Fruit fly (Drosophila melanogaster) whole organism: Measurements from ENCODE around the gene CG13675.

ENCODE experiments used
- CG8478 ChIP-seq: fragments of >200 bp; optimal IDR thresholded peaks from 2 replicates; lab custom pipeline; 2018; ENCODE audit warnings: inconsistent platforms
- Dll ChIP-seq: fragments of >200 bp; optimal IDR thresholded peaks from 2 replicates; lab custom pipeline; 2017
- EcR ChIP-seq, 2 experiments: fragments of >200 bp; optimal IDR thresholded peaks; 2 replicates each; lab custom pipeline; 2017; ENCODE audit warnings: missing biosample characterization in 2 of 2, missing genetic modification characterization in 2 of 2, missing genetic modification reagents in 2 of 2
- pan ChIP-seq: fragments of >200 bp; optimal IDR thresholded peaks from 2 replicates; lab custom pipeline; 2017
- psq ChIP-seq: fragments of >200 bp; optimal IDR thresholded peaks from 2 replicates; lab custom pipeline; 2017
- usp ChIP-seq: fragments of >200 bp; optimal IDR thresholded peaks from 2 replicates; lab custom pipeline; 2017; ENCODE audit warnings: missing biosample characterization, missing genetic modification characterization, mixed read lengths

Gene CG13675

DNA sequence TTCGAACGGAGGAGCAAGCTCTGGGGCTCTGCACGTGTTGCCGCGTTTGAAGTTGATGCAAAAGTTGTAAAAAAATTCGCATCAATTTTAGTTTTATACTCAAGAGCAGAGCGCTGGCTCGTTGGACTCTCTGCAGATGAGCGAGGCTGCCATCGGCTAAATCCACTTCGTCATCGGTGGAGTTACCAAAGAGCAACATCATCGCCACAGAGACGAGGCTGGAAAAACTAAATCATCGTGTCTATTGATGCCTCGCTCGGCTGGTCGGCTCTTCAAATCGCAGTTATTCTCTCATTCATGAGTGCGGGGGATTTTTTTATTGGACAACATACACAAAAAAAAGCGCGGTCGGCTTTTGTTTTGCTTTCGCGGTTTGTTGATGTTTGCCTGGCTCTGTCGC is at the start of gene CG13675:
Gene CG13675, minus strand, starts transcription at position 83 of the 400 bp plus-strand sequence.
- TF ChIP-seq Dll (lab: Kevin White, UChicago) (no peak), psq (lab: Kevin White, UChicago) (no peak), EcR (GFP tag; optimal IDR thresholded peaks at IDR 0.05; lab: Kevin White, UChicago) (no peak), usp (GFP tag; lab: Kevin White, UChicago) (no peak), CG8478 (no peak), pan (no peak)

DNA sequence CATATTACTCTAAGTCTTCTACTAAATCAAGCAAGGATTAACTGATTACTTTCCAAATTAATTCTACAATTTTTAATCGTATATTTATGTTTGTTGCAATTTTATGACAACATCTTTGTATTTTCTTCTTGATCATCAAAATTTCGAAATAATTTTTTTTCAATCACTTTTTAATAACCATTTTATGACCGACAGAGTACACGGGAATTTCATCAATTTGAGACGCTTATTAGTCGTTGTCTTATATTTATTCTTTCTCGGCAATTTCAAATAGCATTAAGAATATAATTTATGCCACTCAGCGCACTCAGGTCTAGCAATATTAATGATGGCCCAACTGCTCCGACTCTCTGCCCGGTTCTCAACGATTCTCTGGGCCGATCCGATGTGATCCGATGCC is 49.7 kb upstream of the CG13675 start, which contains the start of gene CG8012:
Gene CG8012, plus strand, starts transcription at position 301 of the 400 bp plus-strand sequence.
- TF ChIP-seq CG8478 (no peak), pan (no peak), Dll (lab: Kevin White, UChicago) (no peak), usp (GFP tag; lab: Kevin White, UChicago) (no peak), EcR (GFP tag; optimal IDR thresholded peaks at IDR 0.05; lab: Kevin White, UChicago) (no peak), psq (lab: Kevin White, UChicago) (no peak)

DNA sequence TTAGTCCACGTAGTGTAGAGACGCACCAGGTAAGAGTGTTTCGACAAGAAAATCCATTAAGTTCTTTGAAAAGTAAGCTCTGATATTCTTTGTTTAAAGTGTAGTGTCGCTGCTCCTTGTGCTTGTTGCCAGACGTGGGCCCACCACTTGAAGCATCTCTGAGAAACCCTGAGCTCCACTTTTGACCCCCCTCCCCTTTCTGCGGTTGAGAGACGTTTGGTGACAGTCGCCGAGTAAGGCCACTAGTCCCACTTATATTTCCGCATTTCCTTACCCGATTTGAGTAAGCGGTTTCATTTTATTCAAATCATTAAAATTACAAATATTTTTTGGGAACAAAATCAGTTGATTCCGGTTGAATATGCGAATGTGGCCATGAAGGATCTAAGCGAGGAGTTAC is 46.3 kb upstream of the CG13675 start, which contains the start of gene CG8006:
Gene CG8006, plus strand, starts transcription at position 301 of the 400 bp plus-strand sequence.
- TF ChIP-seq Dll (lab: Kevin White, UChicago) (no peak), usp (GFP tag; lab: Kevin White, UChicago) (no peak), pan (no peak), psq (lab: Kevin White, UChicago) (no peak), CG8478 (no peak), EcR (GFP tag; optimal IDR thresholded peaks at IDR 0.05; lab: Kevin White, UChicago) (no peak)

DNA sequence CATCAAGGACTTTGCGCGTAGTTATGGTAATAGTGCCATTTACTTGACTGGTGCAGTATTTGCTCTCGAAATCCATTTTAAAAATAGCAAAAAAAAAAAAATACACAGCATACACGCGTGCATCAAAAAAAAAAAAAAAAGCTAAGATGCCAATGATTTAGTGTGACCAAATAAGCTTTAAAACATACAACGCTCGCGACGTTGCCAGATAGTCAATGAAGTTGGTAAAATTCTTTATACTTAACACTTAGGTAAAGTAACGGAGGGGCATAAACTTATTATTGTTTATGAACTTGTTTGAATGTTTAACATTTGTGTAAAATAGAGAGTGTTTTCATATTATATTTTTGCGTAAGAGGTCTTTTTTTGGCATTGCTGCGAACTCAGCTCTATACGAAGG is 45.3 kb upstream of the CG13675 start, which contains the start of gene tut:
Gene tut, minus strand, starts transcription at position 148 of the 400 bp plus-strand sequence.
- TF ChIP-seq Dll (lab: Kevin White, UChicago) (no peak), EcR (GFP tag; optimal IDR thresholded peaks at IDR 0.05; lab: Kevin White, UChicago) (no peak), psq (lab: Kevin White, UChicago) (no peak), pan (no peak), usp (GFP tag; lab: Kevin White, UChicago) (no peak), CG8478 (no peak)

DNA sequence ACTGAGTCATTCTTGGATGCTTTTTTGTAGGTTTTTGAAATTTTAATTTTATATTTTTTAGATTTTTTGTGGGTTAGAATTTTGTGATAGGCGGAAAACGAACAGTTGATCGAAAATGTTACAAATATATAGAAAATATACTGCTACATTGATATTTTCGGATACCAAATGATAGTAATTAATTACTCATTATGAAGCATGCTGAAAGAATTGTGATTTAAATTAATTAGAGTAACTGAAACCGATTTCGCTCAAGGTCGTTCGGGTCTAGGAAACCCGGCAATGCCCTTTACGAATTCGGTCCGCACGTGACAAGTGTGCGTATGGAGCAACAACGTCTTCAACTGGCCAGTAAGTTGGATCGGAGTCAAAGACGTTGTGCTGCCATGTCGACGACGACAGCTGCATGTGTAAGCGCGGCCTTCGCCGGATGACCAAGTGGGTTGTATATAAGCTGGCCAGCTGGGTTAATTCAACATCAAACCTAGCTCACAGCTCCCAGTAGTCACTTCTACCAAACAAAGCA is 37.1 kb upstream of the CG13675 start, which contains the start of the genes CG7366 and CG13679:
Gene CG7366, minus strand, starts transcription at position 101 of the 526 bp plus-strand sequence.
Gene CG13679, plus strand, starts transcription at position 476 of the 526 bp plus-strand sequence.
- TF ChIP-seq pan (no peak), psq (lab: Kevin White, UChicago) (no peak), Dll (lab: Kevin White, UChicago) (no peak), usp (GFP tag; lab: Kevin White, UChicago) (no peak), CG8478 (no peak), EcR (GFP tag; optimal IDR thresholded peaks at IDR 0.05; lab: Kevin White, UChicago) (no peak)

DNA sequence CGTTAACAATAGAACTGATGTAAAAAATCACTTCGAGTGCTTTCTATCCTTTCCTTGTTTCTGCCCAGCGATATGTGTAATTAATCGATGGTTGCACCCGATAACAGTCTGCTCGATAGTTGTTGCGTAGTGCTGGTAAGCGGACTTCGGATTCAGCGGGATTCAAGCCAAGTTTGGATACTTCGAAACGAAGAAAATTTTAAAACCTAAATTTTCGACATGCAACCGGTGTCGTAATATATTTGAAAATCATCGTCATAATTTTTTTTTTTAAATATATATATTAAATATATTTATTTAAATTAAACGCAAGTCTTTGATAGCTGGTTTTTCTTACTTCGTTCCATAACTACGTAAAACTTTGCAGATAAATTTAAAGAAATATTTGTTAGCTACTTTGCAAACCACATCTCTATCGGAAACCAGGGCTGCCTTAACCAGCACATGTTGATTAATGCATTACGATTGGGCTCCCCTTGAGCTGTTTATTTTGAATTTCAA is 32.5 kb upstream of the CG13675 start, which contains the start of the genes UbcE2M and Dhps:
Gene UbcE2M, minus strand, starts transcription at position 209 of the 501 bp plus-strand sequence.
Gene Dhps, plus strand, starts transcription at position 429 of the 501 bp plus-strand sequence.
- no peak for TF ChIP-seq EcR (GFP tag; optimal IDR thresholded peaks at IDR 0.05; lab: Kevin White, UChicago)
- no peak for TF ChIP-seq usp (GFP tag; lab: Kevin White, UChicago)
- no peak for TF ChIP-seq Dll (lab: Kevin White, UChicago)
- no peak for TF ChIP-seq psq (lab: Kevin White, UChicago)
- TF ChIP-seq pan: no peak
- TF ChIP-seq CG8478: no peak

DNA sequence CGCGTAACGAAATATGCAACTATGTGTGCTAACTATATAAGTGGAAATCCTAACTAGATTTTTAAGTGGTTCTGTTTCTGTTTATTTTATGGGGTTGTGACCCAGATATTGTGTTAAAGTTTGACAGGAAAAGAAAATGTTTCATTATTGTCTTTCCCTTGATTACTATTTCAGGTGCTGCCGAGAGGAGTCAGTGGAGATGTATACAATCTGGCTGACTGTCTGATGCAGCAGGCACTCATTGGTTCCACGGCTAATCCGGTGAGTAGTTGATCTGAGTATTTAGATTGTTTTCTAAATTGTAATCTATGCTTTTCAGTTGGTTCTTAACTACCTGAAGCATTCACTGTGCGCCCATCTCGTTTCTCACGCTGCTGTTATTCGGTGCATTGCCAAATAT is 27.7 kb upstream of the CG13675 start, which contains the start of gene CG7387:
Gene CG7387, minus strand, starts transcription at position 101 of the 400 bp plus-strand sequence.
- no peak for TF ChIP-seq Dll (lab: Kevin White, UChicago)

DNA sequence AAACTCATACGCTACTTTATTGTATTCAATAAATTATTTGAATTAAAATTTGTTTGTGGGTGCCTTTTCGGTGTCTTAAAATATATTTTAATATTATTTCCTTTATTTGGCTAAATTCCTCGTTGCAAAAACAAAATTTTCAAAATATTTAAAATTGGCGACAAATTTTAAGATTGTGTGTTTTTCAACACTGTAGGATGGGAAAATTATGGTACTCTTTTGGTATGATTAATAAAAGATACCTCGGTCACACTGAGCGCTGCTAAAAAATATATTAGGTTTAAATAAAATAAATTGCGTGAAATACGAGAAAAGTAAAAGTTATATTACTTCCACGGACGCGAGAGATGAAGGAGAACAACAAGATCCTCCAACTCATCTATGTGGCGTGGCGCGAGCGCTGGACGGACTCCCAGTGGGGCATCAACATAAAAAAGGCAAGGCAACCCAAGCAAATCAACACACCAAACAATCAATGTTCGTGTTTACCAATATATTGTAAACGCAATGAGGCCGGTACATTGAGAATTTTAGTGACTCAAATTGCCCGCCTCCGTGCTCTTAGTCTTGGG is 25.8 kb upstream of the CG13675 start, which contains the start of gene MED24:
Gene MED24, plus strand, starts transcription at position 229 of the 572 bp plus-strand sequence.
- TF ChIP-seq pan (no peak), CG8478 (no peak), usp (GFP tag; lab: Kevin White, UChicago) (no peak), EcR (GFP tag; optimal IDR thresholded peaks at IDR 0.05; lab: Kevin White, UChicago) (no peak), psq (lab: Kevin White, UChicago) (no peak), Dll (lab: Kevin White, UChicago) (no peak)

DNA sequence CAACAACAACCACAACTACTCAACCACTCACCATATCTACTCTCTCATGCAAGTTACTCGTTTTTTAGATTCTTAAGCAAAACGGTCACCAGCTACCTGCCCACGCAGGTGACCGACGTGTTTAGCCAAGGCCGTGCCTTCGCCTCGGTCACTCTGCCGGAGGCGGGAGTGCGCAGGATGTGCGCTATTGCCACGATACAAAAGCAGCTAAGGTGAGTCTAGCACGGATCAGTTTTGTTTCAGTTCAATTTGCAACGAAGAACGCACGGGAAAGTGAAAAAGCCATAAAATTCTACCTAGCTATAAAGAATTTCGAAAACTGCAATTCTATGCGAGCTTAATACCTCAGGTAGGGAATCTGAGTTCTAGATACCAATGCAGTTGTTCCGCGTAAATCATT is 23.9 kb upstream of the CG13675 start:
- TF ChIP-seq psq (lab: Kevin White, UChicago) (no peak), CG8478 (no peak)

DNA sequence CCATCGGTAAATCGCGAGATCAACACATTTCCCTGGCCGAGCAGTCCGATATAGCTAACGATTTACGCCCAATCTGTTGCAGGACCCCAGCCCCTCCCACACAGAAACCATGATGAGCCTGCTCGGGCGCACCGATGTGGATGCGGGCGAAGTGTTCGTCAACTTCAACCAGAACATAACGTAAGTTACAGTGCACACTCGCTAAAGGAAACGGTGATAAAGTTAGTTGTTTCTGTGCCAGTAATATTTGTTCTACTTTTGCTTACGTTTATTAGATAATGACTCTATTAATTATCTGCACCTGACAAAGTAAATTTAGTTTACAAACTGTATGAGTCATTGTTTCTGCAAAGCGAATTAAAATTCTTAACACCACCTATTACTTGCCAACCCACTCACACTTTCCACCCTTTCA is 22.1 kb upstream of the CG13675 start:
- TF ChIP-seq psq (lab: Kevin White, UChicago) (no peak), pan (no peak), CG8478 (no peak), Dll (lab: Kevin White, UChicago) (no peak), EcR (GFP tag; optimal IDR thresholded peaks at IDR 0.05; lab: Kevin White, UChicago) (no peak), usp (GFP tag; lab: Kevin White, UChicago) (no peak)

DNA sequence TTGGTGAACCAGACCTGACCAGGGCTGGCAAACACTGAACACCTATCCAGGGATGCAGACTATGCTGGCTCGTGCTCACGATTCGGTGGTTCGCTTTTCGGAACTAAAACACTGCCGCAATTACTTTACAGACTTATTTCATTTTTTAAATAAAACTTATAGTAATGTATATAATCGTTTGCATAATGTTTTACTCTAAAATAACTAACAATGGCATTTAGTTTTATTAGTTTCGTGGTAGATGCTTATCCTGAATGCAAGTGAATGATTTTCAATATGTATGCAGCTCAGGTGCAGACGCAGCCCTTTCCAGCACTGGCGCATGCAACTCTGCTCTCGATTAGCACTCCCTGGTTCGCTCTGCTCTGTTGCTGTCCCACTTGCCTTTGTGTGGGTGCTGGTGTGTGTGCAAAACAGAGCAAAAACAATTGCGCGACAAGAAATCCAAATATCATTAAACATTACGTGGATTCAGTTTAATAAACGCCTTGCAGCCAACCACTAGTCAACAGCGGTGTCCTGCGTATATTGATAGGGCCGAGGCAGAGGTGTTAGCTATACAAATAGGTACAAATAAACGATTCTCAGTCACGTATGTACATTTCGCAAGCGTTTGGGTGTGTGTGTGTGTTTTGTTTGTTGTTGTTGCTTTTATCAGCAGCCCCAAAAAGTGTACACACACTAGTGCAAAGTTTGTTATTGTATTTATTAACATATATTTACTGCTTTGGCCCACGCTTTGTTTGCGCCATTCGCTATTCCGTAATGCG is 21.5 kb upstream of the CG13675 start, which contains the start of the genes ERR and Atg18a:
Gene ERR, minus strand, starts transcription at position 45 of the 770 bp plus-strand sequence.
Gene Atg18a, plus strand, starts transcription at position 231 of the 770 bp plus-strand sequence.
- no peak for TF ChIP-seq Dll (lab: Kevin White, UChicago)
- TF ChIP-seq CG8478: no peak
- no peak for TF ChIP-seq usp (GFP tag; lab: Kevin White, UChicago)
- TF ChIP-seq EcR (GFP tag; optimal IDR thresholded peaks at IDR 0.05; lab: Kevin White, UChicago): no peak
- TF ChIP-seq psq (lab: Kevin White, UChicago): no peak
- no peak for TF ChIP-seq pan
